Fruit fly (Drosophila melanogaster) whole organism, embryonic: ENCODE results near the gene CG9733.
A peak's percentile ranks its signal among the peaks of the same experiment; 100 is the strongest.

Experiments
- Ada2b ChIP-seq: fragments of 200-800 bp; sonication (Bioruptor generic); IDR thresholded peaks from 2 replicates; pipeline ENCODE4 v1.3.6; 2022; ENCODE audit warnings: missing biosample characterization, missing genetic modification characterization
- Awh ChIP-seq: fragments of 200-800 bp; sonication (Bioruptor generic); IDR thresholded peaks from 2 replicates; pipeline ENCODE4, ENCODE4 v1.3.6; 2022; ENCODE audit warnings: missing biosample characterization, missing genetic modification characterization
- CG10147 ChIP-seq: fragments of 200-800 bp; sonication (Bioruptor generic); optimal IDR thresholded peaks from 2 replicates; lab custom pipeline; 2019; ENCODE audit warnings: missing biosample characterization, mild to moderate bottlenecking, missing genetic modification characterization, moderate library complexity
- CG12104 ChIP-seq: fragments of 200-800 bp; sonication (Bioruptor generic); optimal IDR thresholded peaks from 3 replicates; lab custom pipeline; 2016; ENCODE audit warnings: missing biosample characterization, missing genetic modification characterization
- CG14710 ChIP-seq: fragments of 200-800 bp; sonication (Bioruptor generic); optimal IDR thresholded peaks from 3 replicates; lab custom pipeline; 2019; ENCODE audit warnings: missing biosample characterization, mild to moderate bottlenecking, missing genetic modification characterization, moderate library complexity
- CG14965 ChIP-seq: fragments of 200-800 bp; sonication (Bioruptor generic); optimal IDR thresholded peaks from 2 replicates; lab custom pipeline; 2016; ENCODE audit warnings: missing biosample characterization, missing genetic modification characterization, borderline replicate concordance
- CG15696 ChIP-seq: fragments of 200-800 bp; sonication (Bioruptor generic); optimal IDR thresholded peaks from 2 replicates; lab custom pipeline; 2019; ENCODE audit warnings: missing biosample characterization, mild to moderate bottlenecking, missing genetic modification characterization, moderate library complexity
- CG17385 ChIP-seq: fragments of 200-800 bp; sonication (Bioruptor generic); optimal IDR thresholded peaks from 3 replicates; lab custom pipeline; 2018; ENCODE audit warnings: missing biosample characterization, mild to moderate bottlenecking, missing genetic modification characterization
- CG30431 ChIP-seq: fragments of 200-800 bp; sonication (Bioruptor generic); optimal IDR thresholded peaks from 2 replicates; lab custom pipeline; 2017; ENCODE audit warnings: missing biosample characterization, missing genetic modification characterization
- CG31441 ChIP-seq: fragments of 200-800 bp; sonication (Bioruptor generic); IDR thresholded peaks from 2 replicates; pipeline ENCODE4 v1.3.6; 2022; ENCODE audit warnings: missing biosample characterization, missing genetic modification characterization
- CG34224 ChIP-seq: fragments of 200-800 bp; sonication (Bioruptor generic); IDR thresholded peaks from 3 replicates; pipeline ENCODE4 v1.3.6; 2022; ENCODE audit warnings: missing biosample characterization, missing genetic modification characterization; ENCODE audit not compliant: partially characterized antibody
- CG6765 ChIP-seq: fragments of 200-800 bp; sonication (Bioruptor generic); optimal IDR thresholded peaks from 3 replicates; lab custom pipeline; 2017; ENCODE audit warnings: missing biosample characterization, mild to moderate bottlenecking, missing genetic modification characterization
- CG6791 ChIP-seq: fragments of 200-800 bp; sonication (Bioruptor generic); IDR thresholded peaks from 3 replicates; pipeline ENCODE4 v1.3.6; 2022; ENCODE audit warnings: missing biosample characterization, missing genetic modification characterization; ENCODE audit not compliant: partially characterized antibody
- CG7271 ChIP-seq: fragments of 200-800 bp; sonication (Bioruptor generic); optimal IDR thresholded peaks from 2 replicates; lab custom pipeline; 2018; ENCODE audit warnings: missing biosample characterization, mild to moderate bottlenecking, missing genetic modification characterization, moderate library complexity
- CG7357 ChIP-seq: fragments of 200-800 bp; sonication (Bioruptor generic); IDR thresholded peaks from 3 replicates; pipeline ENCODE4 v1.3.6; 2022; ENCODE audit warnings: missing biosample characterization, missing genetic modification characterization
- CG7839 ChIP-seq: fragments of 200-800 bp; sonication (Bioruptor generic); optimal IDR thresholded peaks from 3 replicates; lab custom pipeline; 2018; ENCODE audit warnings: missing biosample characterization, mild to moderate bottlenecking, missing genetic modification characterization, moderate library complexity
- CG9437 ChIP-seq: fragments of 200-800 bp; sonication (Bioruptor generic); optimal IDR thresholded peaks from 2 replicates; lab custom pipeline; 2018; ENCODE audit warnings: missing biosample characterization, mild to moderate bottlenecking, missing genetic modification characterization
- CTCF ChIP-seq: fragments of 200-800 bp; sonication (Bioruptor generic); optimal IDR thresholded peaks from 2 replicates; lab custom pipeline; 2017; ENCODE audit warnings: missing biosample characterization, mild to moderate bottlenecking, missing genetic modification characterization, moderate library complexity
- CkIIα-i1 ChIP-seq: fragments of 200-800 bp; sonication (Bioruptor generic); IDR thresholded peaks from 2 replicates; pipeline ENCODE4 v1.3.6; 2022; ENCODE audit warnings: missing biosample characterization, missing genetic modification characterization
- CrebB ChIP-seq: fragments of 200-800 bp; sonication (Bioruptor generic); optimal IDR thresholded peaks from 3 replicates; lab custom pipeline; 2018; ENCODE audit warnings: missing biosample characterization, mild to moderate bottlenecking, missing genetic modification characterization
- D19B ChIP-seq: fragments of 200-800 bp; sonication (Bioruptor generic); optimal IDR thresholded peaks from 2 replicates; lab custom pipeline; 2017; ENCODE audit warnings: missing biosample characterization, mild to moderate bottlenecking, missing genetic modification characterization
- HLH4C ChIP-seq: fragments of 200-800 bp; sonication (Bioruptor generic); IDR thresholded peaks from 3 replicates; pipeline ENCODE4 v1.3.6; 2022; ENCODE audit warnings: missing biosample characterization, missing genetic modification characterization; ENCODE audit not compliant: partially characterized antibody
- Hr3 ChIP-seq: fragments of 200-800 bp; sonication (Bioruptor generic); optimal IDR thresholded peaks from 3 replicates; lab custom pipeline; 2016; ENCODE audit warnings: missing biosample characterization, missing genetic modification characterization
- Jarid2 ChIP-seq: fragments of 200-800 bp; sonication (Bioruptor generic); optimal IDR thresholded peaks from 3 replicates; lab custom pipeline; 2017; ENCODE audit warnings: mild to moderate bottlenecking, missing biosample characterization, missing genetic modification reagents, missing genetic modification characterization
- Lhr ChIP-seq: fragments of 200-800 bp; sonication (Bioruptor generic); optimal IDR thresholded peaks from 3 replicates; lab custom pipeline; 2017; ENCODE audit warnings: mild to moderate bottlenecking, missing biosample characterization, missing genetic modification reagents, missing genetic modification characterization
- MTF-1 ChIP-seq: fragments of 200-800 bp; sonication (Bioruptor generic); optimal IDR thresholded peaks from 2 replicates; lab custom pipeline; 2018; ENCODE audit warnings: missing biosample characterization, mild to moderate bottlenecking, missing genetic modification characterization, borderline replicate concordance
- Optix ChIP-seq: fragments of 200-800 bp; sonication (Bioruptor generic); IDR thresholded peaks from 3 replicates; pipeline ENCODE4 v1.3.6; 2022; ENCODE audit warnings: missing biosample characterization, missing genetic modification characterization
- Ravus ChIP-seq: fragments of 200-800 bp; sonication (Bioruptor generic); IDR thresholded peaks from 2 replicates; pipeline ENCODE4 v1.3.6; 2022; ENCODE audit warnings: missing biosample characterization, missing genetic modification characterization
- ara ChIP-seq: fragments of 200-800 bp; sonication (Bioruptor generic); IDR thresholded peaks from 2 replicates; pipeline ENCODE4 v1.3.6; 2022; ENCODE audit warnings: missing biosample characterization, missing genetic modification characterization
- disco-r ChIP-seq: fragments of 200-800 bp; sonication (Bioruptor generic); optimal IDR thresholded peaks from 2 replicates; lab custom pipeline; 2016; ENCODE audit warnings: missing biosample characterization, missing genetic modification characterization
- dpn ChIP-seq, 2 experiments: fragments of 200-800 bp; sonication (Bioruptor generic); optimal IDR thresholded peaks; 3 replicates each; lab custom pipeline; 2016; ENCODE audit warnings: missing biosample characterization in 2 of 2, missing genetic modification characterization in 2 of 2
- fu2 ChIP-seq: fragments of 200-800 bp; sonication (Bioruptor generic); optimal IDR thresholded peaks from 2 replicates; lab custom pipeline; 2016; ENCODE audit warnings: missing biosample characterization, missing genetic modification characterization
- gsb-n ChIP-seq: fragments of 200-800 bp; sonication (Bioruptor generic); optimal IDR thresholded peaks from 3 replicates; lab custom pipeline; 2018; ENCODE audit warnings: missing biosample characterization, mild to moderate bottlenecking, missing genetic modification characterization
- kah ChIP-seq: fragments of 200-800 bp; sonication (Bioruptor generic); optimal IDR thresholded peaks from 2 replicates; lab custom pipeline; 2018; ENCODE audit warnings: missing biosample characterization, mild to moderate bottlenecking, missing genetic modification characterization
- kni ChIP-seq: fragments of 200-800 bp; sonication (Bioruptor generic); optimal IDR thresholded peaks from 3 replicates; lab custom pipeline; 2017; ENCODE audit warnings: mild to moderate bottlenecking, missing biosample characterization, missing genetic modification reagents, missing genetic modification characterization
- nerfin-2 ChIP-seq: fragments of 200-800 bp; sonication (Bioruptor generic); IDR thresholded peaks from 2 replicates; pipeline ENCODE4 v1.3.6; 2022; ENCODE audit warnings: missing biosample characterization, missing genetic modification characterization; ENCODE audit not compliant: partially characterized antibody
- odd ChIP-seq: fragments of 200-800 bp; sonication (Bioruptor generic); optimal IDR thresholded peaks from 2 replicates; lab custom pipeline; 2017; ENCODE audit warnings: missing biosample characterization, mild to moderate bottlenecking, missing genetic modification characterization
- pan ChIP-seq, 4 experiments: fragments of >200 bp in 3 of 4; fragments of 200-800 bp in 1 of 4; sonication (Bioruptor generic) in 1 of 4; optimal IDR thresholded peaks in 3 of 4; IDR thresholded peaks in 1 of 4; 2 replicates each; pipeline versions ENCODE4 v1.3.6 to Lab custom; 2017 to 2022; ENCODE audit warnings: missing biosample characterization in 2 of 4, missing genetic modification characterization in 2 of 4, mixed read lengths in 1 of 4
- pnt ChIP-seq: fragments of 200-800 bp; sonication (Bioruptor generic); optimal IDR thresholded peaks from 3 replicates; lab custom pipeline; 2016; ENCODE audit warnings: missing biosample characterization, missing genetic modification characterization
- prd ChIP-seq, 3 experiments: fragments of >200 bp in 2 of 3; fragments of 200-800 bp in 1 of 3; sonication (Bioruptor generic) in 1 of 3; optimal IDR thresholded peaks in 2 of 3; IDR thresholded peaks in 1 of 3; 2 replicates in 2 of 3; 3 replicates in 1 of 3; pipeline versions ENCODE4 v1.3.6 to Lab custom; 2017 to 2022; ENCODE audit warnings: missing biosample characterization in 1 of 3, missing genetic modification characterization in 1 of 3
- repo ChIP-seq: fragments of 200-800 bp; sonication (Bioruptor generic); optimal IDR thresholded peaks from 2 replicates; lab custom pipeline; 2016; ENCODE audit warnings: missing biosample characterization, missing genetic modification characterization
- slp2 ChIP-seq: fragments of 200-800 bp; sonication (Bioruptor generic); optimal IDR thresholded peaks from 2 replicates; lab custom pipeline; 2016; ENCODE audit warnings: missing biosample characterization, missing genetic modification characterization
- sna ChIP-seq: fragments of 200-800 bp; sonication (Bioruptor generic); IDR thresholded peaks from 2 replicates; pipeline ENCODE4 v1.3.6; 2022; ENCODE audit warnings: missing biosample characterization, missing genetic modification characterization; ENCODE audit not compliant: partially characterized antibody
- tll ChIP-seq, 2 experiments: fragments of 200-800 bp in 1 of 2; fragments of >200 bp in 1 of 2; sonication (Bioruptor generic) in 1 of 2; optimal IDR thresholded peaks; 2 replicates each; lab custom pipeline; 2017 to 2019; ENCODE audit warnings: missing biosample characterization in 2 of 2, missing genetic modification characterization in 2 of 2, mild to moderate bottlenecking in 1 of 2, moderate library complexity in 1 of 2
- tx ChIP-seq: fragments of 200-800 bp; sonication (Bioruptor generic); optimal IDR thresholded peaks from 2 replicates; lab custom pipeline; 2016; ENCODE audit warnings: missing biosample characterization, missing genetic modification characterization
- vvl ChIP-seq: fragments of 200-800 bp; sonication (Bioruptor generic); IDR thresholded peaks from 2 replicates; pipeline ENCODE4 v1.3.6; 2022; ENCODE audit warnings: missing biosample characterization, missing genetic modification characterization
- wor ChIP-seq: fragments of 200-800 bp; sonication (Bioruptor generic); IDR thresholded peaks from 2 replicates; pipeline ENCODE4 v1.3.6; 2022; ENCODE audit warnings: missing biosample characterization, missing genetic modification characterization

Gene CG9733

DNA sequence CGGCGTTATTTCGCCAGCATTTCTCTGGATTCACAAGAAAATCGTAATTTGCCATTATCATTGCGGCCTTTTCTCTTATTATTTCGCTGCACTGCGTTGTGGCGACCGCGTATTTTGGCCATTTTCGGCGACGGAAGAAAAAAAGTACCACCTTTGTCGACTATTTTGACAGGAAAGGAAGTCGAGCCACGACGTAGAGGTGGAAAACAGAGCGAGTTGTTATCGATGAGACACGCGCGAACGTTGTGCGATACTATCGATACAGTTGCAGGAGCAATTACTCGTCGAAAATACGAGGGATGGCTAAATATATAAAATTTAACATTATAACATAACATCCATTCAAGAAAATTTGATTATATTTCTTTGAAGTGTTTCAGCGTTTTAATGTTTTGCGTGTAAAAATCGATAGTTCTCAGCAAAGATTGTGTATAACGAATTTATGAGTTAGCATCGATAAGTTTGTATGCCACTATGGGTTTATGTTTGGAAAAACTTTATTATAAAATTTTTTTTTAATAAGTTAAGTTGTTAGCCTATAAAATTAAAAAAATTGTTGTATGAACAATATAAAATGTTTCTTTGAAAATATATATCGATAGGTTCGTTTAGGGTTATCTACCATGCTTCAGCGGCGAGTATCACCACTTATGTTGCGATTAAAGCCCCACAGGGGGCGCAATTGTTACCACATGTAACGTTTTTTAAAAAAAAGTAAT is 37.6 kb downstream of the CG9733 start, which contains the start of gene RpS7 (continued):
- TF ChIP-seq kah (GFP tag; lab: Kevin White, UChicago) = peak; percentile 84
- peak; percentile 79 for TF ChIP-seq CG31441 (GFP tag; lab: Robert Waterston, UW)
- peak; percentile 74 for TF ChIP-seq CG7271 (tag; lab: Kevin White, UChicago)
- TF ChIP-seq CG7839 (tag; lab: Kevin White, UChicago) = peak; percentile 70
- peak; percentile 83 for TF ChIP-seq CG17385
- TF ChIP-seq repo (GFP tag; lab: Kevin White, UChicago) = peak; percentile 6
- TF ChIP-seq HLH4C (GFP tag; lab: Robert Waterston, UW) = peak; percentile 96
- TF ChIP-seq CG14710 (tag; lab: Kevin White, UChicago) = peak; percentile 82
- TF ChIP-seq Ravus = no peak
- TF ChIP-seq tx = peak; percentile 15
- peak; percentile 30 for TF ChIP-seq disco-r (GFP tag; lab: Kevin White, UChicago)
- TF ChIP-seq pnt (GFP tag; lab: Kevin White, UChicago) = no peak
- no peak for TF ChIP-seq prd (optimal IDR thresholded peaks at IDR 0.05; lab: Kevin White, UChicago)
- peak; percentile 44; the same call in 1 of the 3 replicates for TF ChIP-seq prd (GFP tag; IDR thresholded peaks at IDR 0.05; lab: Robert Waterston, UW)
- peak; percentile 79 for TF ChIP-seq CG9437 (GFP tag; lab: Kevin White, UChicago)
- TF ChIP-seq Ada2b (GFP tag; lab: Robert Waterston, UW) = peak; percentile 50; the same call in 1 of the 2 replicates
- TF ChIP-seq sna (GFP tag; lab: Robert Waterston, UW) = peak; percentile 99
- TF ChIP-seq CG6765 (GFP tag; lab: Kevin White, UChicago) = peak; percentile 93
- peak; percentile 26 to 27 for TF ChIP-seq dpn (GFP tag; optimal IDR thresholded peaks at IDR 0.05; lab: Kevin White, UChicago)
- TF ChIP-seq CG7357 = peak; percentile 38; the same call in 2 of the 3 replicates
- peak; percentile 51 for TF ChIP-seq Lhr (GFP tag; lab: Kevin White, UChicago)
- TF ChIP-seq odd = peak; percentile 88
- TF ChIP-seq D19B (GFP tag; lab: Kevin White, UChicago) = peak; percentile 28
- TF ChIP-seq CG6791 (GFP tag; lab: Robert Waterston, UW) = peak; percentile 94
- peak; percentile 80 for TF ChIP-seq vvl (GFP tag; lab: Robert Waterston, UW)
- TF ChIP-seq CkIIα-i1 (GFP tag; lab: Robert Waterston, UW) = no peak
- no peak for TF ChIP-seq tll (GFP tag; optimal IDR thresholded peaks at IDR 0.05; lab: Kevin White, UChicago)
- TF ChIP-seq MTF-1 = peak; percentile 90
- TF ChIP-seq Hr3 (GFP tag; lab: Kevin White, UChicago) = peak; percentile 38
- TF ChIP-seq fu2 (GFP tag; lab: Kevin White, UChicago) = peak; percentile 1
- peak; percentile 92 for TF ChIP-seq CTCF (GFP tag; lab: Kevin White, UChicago)
- peak; percentile 37 for TF ChIP-seq slp2 (GFP tag; lab: Kevin White, UChicago)
- TF ChIP-seq CG15696 (tag; lab: Kevin White, UChicago) = no peak
- peak; percentile 61 for TF ChIP-seq ara (GFP tag; lab: Robert Waterston, UW)
- no peak for TF ChIP-seq pan (optimal IDR thresholded peaks at IDR 0.05; lab: Kevin White, UChicago)
- TF ChIP-seq pan (GFP tag; optimal IDR thresholded peaks at IDR 0.05 in 1 of 2, IDR thresholded peaks at IDR 0.05 in 1 of 2) = peak in 1 of 2 experiments; percentile 80
- peak; percentile 30 for TF ChIP-seq CG30431 (GFP tag; lab: Kevin White, UChicago)
- peak; percentile 70 for TF ChIP-seq CG12104 (GFP tag; lab: Kevin White, UChicago)
- TF ChIP-seq CrebB (tag; lab: Kevin White, UChicago) = peak; percentile 84
- peak; percentile 46 for TF ChIP-seq gsb-n (tag; lab: Kevin White, UChicago)
- peak; percentile 95 for TF ChIP-seq nerfin-2
- peak; percentile 69; the same call in 2 of the 3 replicates for TF ChIP-seq Optix (GFP tag; lab: Robert Waterston, UW)
- TF ChIP-seq CG14965 (GFP tag; lab: Kevin White, UChicago) = no peak
- TF ChIP-seq kni (GFP tag; lab: Kevin White, UChicago) = peak; percentile 82
- TF ChIP-seq CG10147 (GFP tag; lab: Kevin White, UChicago) = peak; percentile 49
- peak; percentile 97 for TF ChIP-seq CG34224 (GFP tag; lab: Robert Waterston, UW)
- peak; percentile 44 for TF ChIP-seq Jarid2 (GFP tag; lab: Kevin White, UChicago)
- peak; percentile 83 for TF ChIP-seq Awh (GFP tag; lab: Robert Waterston, UW)
- peak; percentile 29; the same call in 1 of the 2 replicates for TF ChIP-seq wor (GFP tag; lab: Robert Waterston, UW)
